Worm (Caenorhabditis elegans): Measurements from ENCODE around the gene C28H8.5.

Gene C28H8.5

DNA sequence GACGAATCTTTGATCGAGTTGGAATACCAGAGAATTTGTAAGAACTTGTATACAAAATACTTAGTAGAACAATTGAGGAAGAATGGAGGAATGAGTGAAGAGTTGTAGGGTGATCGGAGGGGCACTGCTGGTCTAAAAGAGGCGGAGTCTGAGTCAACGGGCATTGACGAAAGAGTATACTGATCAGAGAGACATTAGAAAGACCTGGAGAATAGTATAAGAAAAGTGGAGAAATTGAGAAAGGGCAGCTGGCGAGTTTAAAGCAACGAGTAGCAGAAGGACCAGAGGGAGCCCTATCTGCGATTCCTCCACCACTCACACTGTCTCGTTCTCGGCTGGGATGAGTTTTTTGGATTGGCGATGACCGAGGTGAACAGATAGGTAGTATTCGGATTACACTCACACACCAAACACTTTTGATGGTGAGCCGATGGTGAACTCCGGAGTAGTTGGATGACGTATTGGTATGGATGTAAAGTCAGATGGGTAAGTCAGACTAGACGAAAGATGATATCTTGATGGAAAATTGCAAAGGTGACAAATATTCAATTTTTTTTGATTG, 47.4 kb downstream of the C28H8.5 start, which contains the start of gene EGAP1.5 (continued):
- TF ChIP-seq Y116A8C.19 (tag; optimal IDR thresholded peaks at IDR 0.05; ENCODE audit: borderline replicate concordance) (no peak), ama-1 (optimal IDR thresholded peaks at IDR 0.05) (no peak), nhr-237 (tag; optimal IDR thresholded peaks at IDR 0.05) (no peak), mab-9 (GFP tag; IDR thresholded peaks at IDR 0.05) (no peak), sox-4 (tag; optimal IDR thresholded peaks at IDR 0.05) (no peak), nhr-28 (tag; optimal IDR thresholded peaks at IDR 0.05) (no peak), nhr-19 (GFP tag; conservative IDR thresholded peaks at IDR 0.05) (peak; percentile 17; the same call in 1 of the 2 replicates), mdl-1 (tag; optimal IDR thresholded peaks at IDR 0.05) (no peak), unc-130 (tag; optimal IDR thresholded peaks at IDR 0.05) (no peak), jun-1 (tag; optimal IDR thresholded peaks at IDR 0.05) (no peak), tbx-2 (tag; optimal IDR thresholded peaks at IDR 0.05) (no peak), sptf-1 (tag; optimal IDR thresholded peaks at IDR 0.05) (no peak), dsc-1 (tag; optimal IDR thresholded peaks at IDR 0.05) (peak; percentile 37), nhr-12 (tag; optimal IDR thresholded peaks at IDR 0.05) (no peak), nhr-20 (tag; optimal IDR thresholded peaks at IDR 0.05) (peak; percentile 24), pag-3 (tag; optimal IDR thresholded peaks at IDR 0.05; ENCODE audit: borderline replicate concordance, insufficient read depth) (no peak), ztf-4 (tag; optimal IDR thresholded peaks at IDR 0.05) (no peak), lin-14 (GFP tag; optimal IDR thresholded peaks at IDR 0.05) (peak; percentile 28), aha-1 (tag; optimal IDR thresholded peaks at IDR 0.05) (no peak), rnt-1 (tag; optimal IDR thresholded peaks at IDR 0.05) (peak; percentile 55), elt-3 (tag; optimal IDR thresholded peaks at IDR 0.05) (no peak), lin-15B (tag; optimal IDR thresholded peaks at IDR 0.05) (no peak), alr-1 (tag; optimal IDR thresholded peaks at IDR 0.05; ENCODE audit: borderline replicate concordance) (no peak), nhr-90 (tag; optimal IDR thresholded peaks at IDR 0.05; ENCODE audit: poor library complexity) (no peak), nhr-77 (tag; optimal IDR thresholded peaks at IDR 0.05) (no peak), xbp-1 (tag; optimal IDR thresholded peaks at IDR 0.05) (no peak), ceh-82 (tag; optimal IDR thresholded peaks at IDR 0.05) (no peak), snu-23 (GFP tag; optimal IDR thresholded peaks at IDR 0.05) (peak; percentile 17)

DNA sequence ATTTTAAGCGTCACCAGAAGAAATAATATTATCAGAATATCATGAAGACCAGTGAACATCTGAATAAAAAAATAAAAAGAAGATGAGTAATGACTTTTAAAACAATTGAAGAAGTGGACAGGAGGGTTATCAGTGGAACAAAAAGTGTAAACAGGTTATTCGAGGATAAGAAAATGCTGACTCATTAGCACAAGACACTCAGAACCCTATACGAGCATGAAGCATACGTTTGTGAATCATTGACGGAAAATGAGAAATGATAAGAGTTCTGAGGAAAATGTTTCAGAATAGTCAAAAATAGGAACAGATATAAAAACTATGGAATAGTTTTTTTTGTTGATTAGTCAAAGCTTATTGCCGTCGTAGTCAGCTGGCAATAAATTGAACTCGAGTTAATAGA, 48.7 kb downstream of the C28H8.5 start, which contains the start of gene zmp-1:
Gene zmp-1 (minus strand): TSS at position 101 of the 400 bp plus-strand sequence.
- TF ChIP-seq ztf-4 (tag; optimal IDR thresholded peaks at IDR 0.05) (no peak), mab-9 (GFP tag; IDR thresholded peaks at IDR 0.05) (no peak), xbp-1 (tag; optimal IDR thresholded peaks at IDR 0.05) (no peak), fkh-10 (GFP tag; optimal IDR thresholded peaks at IDR 0.05) (no peak), hlh-4 (tag; optimal IDR thresholded peaks at IDR 0.05) (no peak), egl-27 (tag; optimal IDR thresholded peaks at IDR 0.05) (no peak)

DNA sequence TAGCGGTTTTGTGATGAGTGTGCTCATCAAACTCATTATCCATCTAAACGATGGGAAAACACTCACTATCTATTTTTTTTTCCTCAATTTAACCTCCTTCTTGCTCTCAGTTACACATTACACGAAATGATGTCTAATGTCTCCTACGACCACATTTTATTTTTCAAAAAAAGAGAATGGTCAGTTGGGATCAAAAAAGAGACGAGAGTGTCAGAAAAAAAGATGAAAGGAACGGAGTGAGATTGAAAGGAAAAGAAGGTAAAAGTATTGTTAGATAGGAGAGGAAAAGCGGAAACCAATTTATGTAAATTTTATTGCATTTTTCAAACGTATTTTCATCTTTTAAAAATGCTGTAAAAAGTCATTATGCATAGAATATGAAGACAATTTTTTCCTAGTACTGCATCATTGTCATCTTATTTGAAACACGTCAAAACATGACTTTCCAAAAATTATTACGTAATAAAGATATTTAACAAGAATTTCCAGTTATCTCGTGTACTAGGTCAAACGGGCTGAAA, 50.1 kb downstream of the C28H8.5 start:
- peak; percentile 84 for TF ChIP-seq blmp-1 (tag; optimal IDR thresholded peaks at IDR 0.05)
- TF ChIP-seq nhr-84 (tag; optimal IDR thresholded peaks at IDR 0.05) = no peak
- no peak for TF ChIP-seq nhr-90 (tag; optimal IDR thresholded peaks at IDR 0.05; ENCODE audit: poor library complexity)
- TF ChIP-seq rnt-1 (tag; optimal IDR thresholded peaks at IDR 0.05) = peak; percentile 7
- peak; percentile 59 for TF ChIP-seq lin-14 (GFP tag; optimal IDR thresholded peaks at IDR 0.05)

Data from whole organism, L1 larva.